Worm (Caenorhabditis elegans) whole organism, L4/young adult: ENCODE measurements around the gene H38K22.6.

Source experiments
- W03F9.2 ChIP-seq: fragments of 150-350 bp; optimal IDR thresholded peaks from 2 replicates; lab custom pipeline; 2014; ENCODE audit warnings: missing biosample characterization, missing genetic modification characterization
- dao-5 ChIP-seq: sonication (generic microtip); optimal IDR thresholded peaks from 2 replicates; lab custom pipeline; 2016; ENCODE audit warnings: missing genotype, missing genetic modification characterization, moderate library complexity, missing compliant biosample characterization
- him-1 ChIP-seq: sonication (generic microtip); optimal IDR thresholded peaks from 2 replicates; lab custom pipeline; 2016; ENCODE audit warnings: missing genotype, missing genetic modification reagents, missing genetic modification characterization, missing compliant biosample characterization

- TF ChIP-seq dao-5, result no peak
- no peak for TF ChIP-seq W03F9.2 (tag; lab: Kevin White, UChicago)
- no peak for TF ChIP-seq him-1 (tag; lab: Kevin White, UChicago)
These were observed 42.0 kb upstream of the H38K22.6 start for ce11 chrIII:4278203-4278602.
